Fruit fly (Drosophila melanogaster) whole organism: Measurements from ENCODE around the gene CG12224.

Source experiments
- CG8478 ChIP-seq: fragments of >200 bp; optimal IDR thresholded peaks from 2 replicates; lab custom pipeline; 2018; ENCODE audit warnings: inconsistent platforms
- Dll ChIP-seq: fragments of >200 bp; optimal IDR thresholded peaks from 2 replicates; lab custom pipeline; 2017
- EcR ChIP-seq, 2 experiments: fragments of >200 bp; optimal IDR thresholded peaks; 2 replicates each; lab custom pipeline; 2017; ENCODE audit warnings: missing biosample characterization in 2 of 2, missing genetic modification characterization in 2 of 2, missing genetic modification reagents in 2 of 2
- pan ChIP-seq: fragments of >200 bp; optimal IDR thresholded peaks from 2 replicates; lab custom pipeline; 2017
- psq ChIP-seq: fragments of >200 bp; optimal IDR thresholded peaks from 2 replicates; lab custom pipeline; 2017
- usp ChIP-seq: fragments of >200 bp; optimal IDR thresholded peaks from 2 replicates; lab custom pipeline; 2017; ENCODE audit warnings: missing biosample characterization, missing genetic modification characterization, mixed read lengths

DNA sequence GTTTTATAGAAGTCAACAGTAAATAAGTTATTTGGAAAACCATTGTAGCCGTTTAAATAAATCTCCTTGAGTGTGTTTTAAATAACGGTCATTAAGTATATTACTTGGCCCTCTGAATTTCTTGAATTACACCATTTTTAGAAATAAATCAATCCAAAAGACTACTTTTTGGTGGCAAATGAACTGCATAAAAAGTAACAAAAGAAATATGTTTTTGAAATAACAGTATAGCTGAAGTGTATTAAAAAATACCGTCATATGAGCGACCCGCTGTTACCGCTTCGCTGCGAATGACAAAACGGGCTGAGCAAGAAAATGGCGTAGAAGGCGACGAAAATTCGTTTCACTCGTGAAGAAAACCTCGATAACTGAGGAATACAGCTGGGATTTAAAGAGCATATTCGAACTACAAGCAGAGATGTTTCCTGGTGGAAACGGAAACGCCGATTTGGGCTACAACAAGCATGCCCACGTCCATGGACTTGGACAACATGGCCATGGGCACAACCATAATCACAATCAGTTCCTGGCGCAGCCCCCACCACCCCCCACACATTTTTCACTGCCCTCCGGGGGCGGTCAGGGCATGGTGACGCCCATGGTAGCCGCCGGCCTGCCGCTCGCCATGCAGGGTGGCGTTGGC, 32.4 kb downstream of the CG12224 start, which contains the start of gene CG31211:
- TF ChIP-seq psq (lab: Kevin White, UChicago) = no peak
- TF ChIP-seq pan (lab: Kevin White, UChicago) = no peak
- no peak for TF ChIP-seq EcR (GFP tag; optimal IDR thresholded peaks at IDR 0.05; lab: Kevin White, UChicago)
- TF ChIP-seq CG8478 (lab: Kevin White, UChicago) = no peak
- TF ChIP-seq Dll (lab: Kevin White, UChicago) = no peak
- TF ChIP-seq usp = no peak
